Fruit fly (Drosophila melanogaster) whole organism, embryonic: ENCODE data around the gene CG15912.

Experiments used
- Antp ChIP-seq: fragments of 200-800 bp; sonication (Bioruptor generic); optimal IDR thresholded peaks from 3 replicates; lab custom pipeline; 2016; ENCODE audit warnings: missing biosample characterization, missing genetic modification characterization
- Bdp1 ChIP-seq: fragments of 200-800 bp; sonication (Bioruptor generic); optimal IDR thresholded peaks from 3 replicates; lab custom pipeline; 2016; ENCODE audit warnings: missing biosample characterization, missing genetic modification characterization
- CG10462 ChIP-seq: fragments of 200-800 bp; sonication (Bioruptor generic); optimal IDR thresholded peaks from 2 replicates; lab custom pipeline; 2016; ENCODE audit warnings: missing biosample characterization, missing genetic modification characterization
- CG10654 ChIP-seq: fragments of 200-800 bp; sonication (Bioruptor generic); optimal IDR thresholded peaks from 2 replicates; lab custom pipeline; 2016; ENCODE audit warnings: missing biosample characterization, missing genetic modification characterization
- CG11504 ChIP-seq: fragments of 200-800 bp; sonication (Bioruptor generic); optimal IDR thresholded peaks from 3 replicates; lab custom pipeline; 2019; ENCODE audit warnings: missing biosample characterization, mild to moderate bottlenecking, missing genetic modification characterization, moderate library complexity
- CG14710 ChIP-seq: fragments of 200-800 bp; sonication (Bioruptor generic); optimal IDR thresholded peaks from 3 replicates; lab custom pipeline; 2019; ENCODE audit warnings: missing biosample characterization, mild to moderate bottlenecking, missing genetic modification characterization, moderate library complexity
- CG15011 ChIP-seq: fragments of 200-800 bp; sonication (Bioruptor generic); optimal IDR thresholded peaks from 3 replicates; lab custom pipeline; 2018; ENCODE audit warnings: missing biosample characterization, mild to moderate bottlenecking, missing genetic modification characterization
- CG1529 ChIP-seq: fragments of 200-800 bp; sonication (Bioruptor generic); optimal IDR thresholded peaks from 3 replicates; lab custom pipeline; 2018; ENCODE audit warnings: missing biosample characterization, missing genetic modification characterization
- CG17802 ChIP-seq: fragments of 200-800 bp; sonication (Bioruptor generic); optimal IDR thresholded peaks from 2 replicates; lab custom pipeline; 2018; ENCODE audit warnings: missing biosample characterization, mild to moderate bottlenecking, missing genetic modification characterization, moderate library complexity
- CG18619 ChIP-seq: fragments of 200-800 bp; sonication (Bioruptor generic); optimal IDR thresholded peaks from 3 replicates; lab custom pipeline; 2017; ENCODE audit warnings: missing biosample characterization, mild to moderate bottlenecking, missing genetic modification characterization
- CG32767 ChIP-seq: fragments of 200-800 bp; sonication (Bioruptor generic); IDR thresholded peaks from 2 replicates; pipeline ENCODE4 v1.3.6; 2022; ENCODE audit warnings: missing biosample characterization, missing genetic modification characterization
- CG33213 ChIP-seq: fragments of 200-800 bp; sonication (Bioruptor generic); optimal IDR thresholded peaks from 3 replicates; lab custom pipeline; 2016; ENCODE audit warnings: missing biosample characterization, missing genetic modification characterization
- CG33557 ChIP-seq: fragments of 200-800 bp; sonication (Bioruptor generic); optimal IDR thresholded peaks from 2 replicates; lab custom pipeline; 2019; ENCODE audit warnings: missing biosample characterization, mild to moderate bottlenecking, missing genetic modification characterization, moderate library complexity
- CG34422 ChIP-seq: fragments of 200-800 bp; sonication (Bioruptor generic); IDR thresholded peaks from 3 replicates; pipeline ENCODE4 v1.3.6; 2022; ENCODE audit warnings: missing biosample characterization, missing genetic modification characterization
- CG4707 ChIP-seq: fragments of 200-800 bp; sonication (Bioruptor generic); optimal IDR thresholded peaks from 2 replicates; lab custom pipeline; 2018; ENCODE audit warnings: missing biosample characterization, mild to moderate bottlenecking, missing genetic modification characterization, moderate library complexity
- CG4854 ChIP-seq: fragments of 200-800 bp; sonication (Bioruptor generic); optimal IDR thresholded peaks from 2 replicates; lab custom pipeline; 2016; ENCODE audit warnings: missing biosample characterization, missing genetic modification characterization, inconsistent platforms
- CG6175 ChIP-seq: fragments of 200-800 bp; sonication (Bioruptor generic); IDR thresholded peaks from 3 replicates; pipeline ENCODE4 v1.3.6; 2022; ENCODE audit warnings: missing biosample characterization, missing genetic modification characterization
- CG6654 ChIP-seq: fragments of 200-800 bp; sonication (Bioruptor generic); optimal IDR thresholded peaks from 2 replicates; lab custom pipeline; 2017; ENCODE audit warnings: missing biosample characterization, mild to moderate bottlenecking, missing genetic modification characterization
- CG7357 ChIP-seq: fragments of 200-800 bp; sonication (Bioruptor generic); IDR thresholded peaks from 3 replicates; pipeline ENCODE4 v1.3.6; 2022; ENCODE audit warnings: missing biosample characterization, missing genetic modification characterization
- CG8359 ChIP-seq: fragments of 200-800 bp; sonication (Bioruptor generic); optimal IDR thresholded peaks from 2 replicates; lab custom pipeline; 2017; ENCODE audit warnings: missing biosample characterization, mild to moderate bottlenecking, missing genetic modification characterization, borderline replicate concordance
- CG8944 ChIP-seq: fragments of 200-800 bp; sonication (Bioruptor generic); optimal IDR thresholded peaks from 3 replicates; lab custom pipeline; 2016; ENCODE audit warnings: missing biosample characterization, missing genetic modification characterization
- CG9437 ChIP-seq: fragments of 200-800 bp; sonication (Bioruptor generic); optimal IDR thresholded peaks from 2 replicates; lab custom pipeline; 2018; ENCODE audit warnings: missing biosample characterization, mild to moderate bottlenecking, missing genetic modification characterization
- CG9876 ChIP-seq: fragments of 200-800 bp; sonication (Bioruptor generic); optimal IDR thresholded peaks from 2 replicates; lab custom pipeline; 2016; ENCODE audit warnings: missing biosample characterization, missing genetic modification characterization
- CTCF ChIP-seq: fragments of 200-800 bp; sonication (Bioruptor generic); optimal IDR thresholded peaks from 2 replicates; lab custom pipeline; 2017; ENCODE audit warnings: missing biosample characterization, mild to moderate bottlenecking, missing genetic modification characterization, moderate library complexity
- Chrac-16 ChIP-seq: fragments of 200-800 bp; sonication (Bioruptor generic); optimal IDR thresholded peaks from 3 replicates; lab custom pipeline; 2016; ENCODE audit warnings: missing biosample characterization, missing genetic modification characterization
- Doc2 ChIP-seq: fragments of 200-800 bp; sonication (Bioruptor generic); IDR thresholded peaks from 2 replicates; pipeline ENCODE4 v1.3.6; 2022; ENCODE audit warnings: missing biosample characterization, missing genetic modification characterization
- Dp ChIP-seq: fragments of 200-800 bp; sonication (Bioruptor generic); optimal IDR thresholded peaks from 2 replicates; lab custom pipeline; 2018; ENCODE audit warnings: missing biosample characterization, mild to moderate bottlenecking, missing genetic modification characterization, moderate library complexity
- E2f1 ChIP-seq: fragments of 200-800 bp; sonication (Bioruptor generic); IDR thresholded peaks from 2 replicates; pipeline ENCODE4 v1.3.6; 2022; ENCODE audit warnings: missing biosample characterization, missing genetic modification characterization
- Eip74EF ChIP-seq, 2 experiments: fragments of 200-800 bp in 1 of 2; fragments of >200 bp in 1 of 2; sonication (Bioruptor generic) in 1 of 2; optimal IDR thresholded peaks; 2 replicates each; lab custom pipeline; 2017 to 2019; ENCODE audit warnings: missing biosample characterization in 2 of 2, missing genetic modification characterization in 2 of 2, mild to moderate bottlenecking in 1 of 2, moderate library complexity in 1 of 2
- Elba2 ChIP-seq: fragments of 200-800 bp; sonication (Bioruptor generic); optimal IDR thresholded peaks from 3 replicates; lab custom pipeline; 2016; ENCODE audit warnings: missing biosample characterization, missing genetic modification characterization
- Hr51 ChIP-seq, 2 experiments: fragments of 200-800 bp; sonication (Bioruptor generic); optimal IDR thresholded peaks; 2 replicates in 1 of 2; 3 replicates in 1 of 2; lab custom pipeline; 2016 to 2018; ENCODE audit warnings: missing biosample characterization in 2 of 2, missing genetic modification characterization in 2 of 2, mild to moderate bottlenecking in 1 of 2, moderate library complexity in 1 of 2
- Nf-YC ChIP-seq: fragments of 200-800 bp; optimal IDR thresholded peaks from 3 replicates; lab custom pipeline; 2019; ENCODE audit warnings: missing biosample characterization, mild to moderate bottlenecking, missing genetic modification characterization, moderate library complexity
- Ptx1 ChIP-seq: fragments of 200-800 bp; sonication (Bioruptor generic); IDR thresholded peaks from 2 replicates; pipeline ENCODE4 v1.3.6; 2022; ENCODE audit warnings: missing biosample characterization, missing genetic modification characterization
- Sry-β ChIP-seq: fragments of 200-800 bp; sonication (Bioruptor generic); optimal IDR thresholded peaks from 2 replicates; lab custom pipeline; 2018; ENCODE audit warnings: missing biosample characterization, mild to moderate bottlenecking, missing genetic modification characterization, moderate library complexity
- Sry-δ ChIP-seq: fragments of 200-800 bp; sonication (Bioruptor generic); optimal IDR thresholded peaks from 2 replicates; lab custom pipeline; 2016; ENCODE audit warnings: missing biosample characterization, missing genetic modification characterization
- bbx ChIP-seq: fragments of 200-800 bp; sonication (Bioruptor generic); IDR thresholded peaks from 2 replicates; pipeline ENCODE4 v1.3.6; 2022; ENCODE audit warnings: missing biosample characterization, missing genetic modification characterization; ENCODE audit not compliant: partially characterized antibody
- cg ChIP-seq: fragments of 200-800 bp; sonication (Bioruptor generic); optimal IDR thresholded peaks from 3 replicates; lab custom pipeline; 2019; ENCODE audit warnings: missing biosample characterization, mild to moderate bottlenecking, missing genetic modification characterization, moderate library complexity
- chif ChIP-seq, 2 experiments: fragments of 200-800 bp; sonication (Bioruptor generic); optimal IDR thresholded peaks; 3 replicates each; lab custom pipeline; 2016; ENCODE audit warnings: missing biosample characterization in 2 of 2, missing genetic modification characterization in 2 of 2
- chn ChIP-seq: fragments of 200-800 bp; sonication (Bioruptor generic); optimal IDR thresholded peaks from 2 replicates; lab custom pipeline; 2016; ENCODE audit warnings: missing biosample characterization, missing genetic modification characterization
- lbe ChIP-seq: fragments of 200-800 bp; sonication (Bioruptor generic); optimal IDR thresholded peaks from 2 replicates; lab custom pipeline; 2016; ENCODE audit warnings: missing biosample characterization, mild to moderate bottlenecking, missing genetic modification characterization
- mam ChIP-seq: fragments of 200-800 bp; sonication (Bioruptor generic); optimal IDR thresholded peaks from 3 replicates; lab custom pipeline; 2016; ENCODE audit warnings: missing biosample characterization, missing genetic modification characterization
- mld ChIP-seq: fragments of 200-800 bp; sonication (Bioruptor generic); IDR thresholded peaks from 3 replicates; pipeline ENCODE4 v1.3.6; 2022; ENCODE audit warnings: missing biosample characterization, missing genetic modification characterization; ENCODE audit not compliant: partially characterized antibody
- phol ChIP-seq: fragments of 200-800 bp; sonication (Bioruptor generic); optimal IDR thresholded peaks from 3 replicates; lab custom pipeline; 2018; ENCODE audit warnings: missing biosample characterization, mild to moderate bottlenecking, missing genetic modification characterization, moderate library complexity
- pum ChIP-seq: fragments of 200-800 bp; sonication (Bioruptor generic); optimal IDR thresholded peaks from 2 replicates; lab custom pipeline; 2016; ENCODE audit warnings: missing biosample characterization, missing genetic modification characterization
- schlank ChIP-seq: fragments of 200-800 bp; sonication (Bioruptor generic); optimal IDR thresholded peaks from 2 replicates; lab custom pipeline; 2018; ENCODE audit warnings: missing biosample characterization, mild to moderate bottlenecking, missing genetic modification characterization
- shn ChIP-seq: fragments of 200-800 bp; sonication (Bioruptor generic); optimal IDR thresholded peaks from 3 replicates; lab custom pipeline; 2016; ENCODE audit warnings: missing biosample characterization, missing genetic modification characterization
- slou ChIP-seq: fragments of 200-800 bp; sonication (Bioruptor generic); optimal IDR thresholded peaks from 3 replicates; lab custom pipeline; 2016; ENCODE audit warnings: missing biosample characterization, missing genetic modification characterization
- vfl ChIP-seq: fragments of 200-800 bp; sonication (Bioruptor generic); optimal IDR thresholded peaks from 2 replicates; lab custom pipeline; 2016; ENCODE audit warnings: missing biosample characterization, missing genetic modification characterization
- wdn ChIP-seq: fragments of 200-800 bp; sonication (Bioruptor generic); IDR thresholded peaks from 2 replicates; pipeline ENCODE4 v1.3.6; 2022; ENCODE audit warnings: missing biosample characterization, missing genetic modification characterization

The CG15912 gene

dm6 chrX:4589951-4590771 is 41.3 kb downstream of the CG15912 start (continued):
- no peak for TF ChIP-seq Bdp1 (GFP tag; lab: Kevin White, UChicago)
- peak; percentile 78 for TF ChIP-seq CG11504 (tag; lab: Kevin White, UChicago)
- TF ChIP-seq vfl (GFP tag; lab: Kevin White, UChicago), result peak; percentile 5
- no peak for TF ChIP-seq bbx (GFP tag; lab: Robert Waterston, UW)
- no peak for TF ChIP-seq Dp
- no peak for TF ChIP-seq CG33213 (GFP tag; lab: Kevin White, UChicago)
- TF ChIP-seq Nf-YC (tag; lab: Kevin White, UChicago), result peak; percentile 96
- no peak for TF ChIP-seq Eip74EF (GFP tag; optimal IDR thresholded peaks at IDR 0.05; lab: Kevin White, UChicago)
- TF ChIP-seq CG8359 (GFP tag; lab: Kevin White, UChicago), result no peak
- peak in 1 of 2 experiments; percentile 59 for TF ChIP-seq chif (GFP tag; optimal IDR thresholded peaks at IDR 0.05; lab: Kevin White, UChicago)
- TF ChIP-seq lbe (GFP tag; lab: Kevin White, UChicago), result no peak
- peak; percentile 25 for TF ChIP-seq Elba2 (GFP tag; lab: Kevin White, UChicago)
- TF ChIP-seq CG6654 (GFP tag; lab: Kevin White, UChicago), result peak; percentile 68
- peak; percentile 48 for TF ChIP-seq CG10462
- peak; percentile 60 for TF ChIP-seq CG1529 (GFP tag; lab: Kevin White, UChicago)
- peak; percentile 48 for TF ChIP-seq shn (GFP tag; lab: Kevin White, UChicago)
- peak; percentile 50 for TF ChIP-seq CG15011 (GFP tag; lab: Kevin White, UChicago)
- TF ChIP-seq schlank, result peak; percentile 56
- TF ChIP-seq CG18619 (GFP tag; lab: Kevin White, UChicago), result peak; percentile 73
- no peak for TF ChIP-seq mld (GFP tag; lab: Robert Waterston, UW)
- TF ChIP-seq pum (GFP tag; lab: Kevin White, UChicago), result peak; percentile 30
- peak; percentile 76 for TF ChIP-seq CG8944 (GFP tag; lab: Kevin White, UChicago)
- no peak for TF ChIP-seq CTCF (GFP tag; lab: Kevin White, UChicago)
- no peak for TF ChIP-seq Sry-δ (GFP tag; lab: Kevin White, UChicago)
- peak; percentile 49 for TF ChIP-seq CG4707 (GFP tag; lab: Kevin White, UChicago)
- TF ChIP-seq CG34422, result peak; percentile 91
- peak; percentile 79 for TF ChIP-seq phol (tag; lab: Kevin White, UChicago)
- TF ChIP-seq CG7357, result peak; percentile 84
- TF ChIP-seq mam (GFP tag; lab: Kevin White, UChicago), result peak; percentile 52
- TF ChIP-seq Ptx1 (GFP tag; lab: Robert Waterston, UW), result peak; percentile 94
- TF ChIP-seq Doc2 (GFP tag; lab: Robert Waterston, UW), result peak; percentile 69; the same call in 1 of the 2 replicates
- TF ChIP-seq CG9876, result peak; percentile 28
- peak; percentile 82 for TF ChIP-seq CG6175
- peak; percentile 89 for TF ChIP-seq Chrac-16 (GFP tag; lab: Kevin White, UChicago)
- TF ChIP-seq cg (GFP tag; lab: Kevin White, UChicago), result peak; percentile 96
- TF ChIP-seq CG14710, result peak; percentile 51
- peak; percentile 50 for TF ChIP-seq CG17802
- peak; percentile 77 for TF ChIP-seq CG10654 (GFP tag; lab: Kevin White, UChicago)
- TF ChIP-seq CG33557 (GFP tag; lab: Kevin White, UChicago), result peak; percentile 60
- peak; percentile 69 for TF ChIP-seq chn (GFP tag; lab: Kevin White, UChicago)
- peak; percentile 80 for TF ChIP-seq Antp (GFP tag; lab: Kevin White, UChicago)
- peak; percentile 44 for TF ChIP-seq CG9437 (GFP tag; lab: Kevin White, UChicago)
- TF ChIP-seq E2f1 (GFP tag; lab: Robert Waterston, UW), result peak; percentile 88
- no peak for TF ChIP-seq Sry-β (GFP tag; lab: Kevin White, UChicago)
- TF ChIP-seq wdn (GFP tag; lab: Robert Waterston, UW), result peak; percentile 81
- peak in 1 of 2 experiments; percentile 64 for TF ChIP-seq Hr51 (GFP tag; optimal IDR thresholded peaks at IDR 0.05; lab: Kevin White, UChicago)
- TF ChIP-seq CG32767, result peak; percentile 92
- no peak for TF ChIP-seq CG4854
- TF ChIP-seq slou (GFP tag; lab: Kevin White, UChicago), result peak; percentile 30
